Fruit fly (Drosophila melanogaster): ENCODE measurements around the gene CG15465.

- TF ChIP-seq Hr83 (GFP tag; optimal IDR thresholded peaks at IDR 0.05; ENCODE audit: poor library complexity, severe bottlenecking) (no peak), h (GFP tag; optimal IDR thresholded peaks at IDR 0.05) (no peak), pan (optimal IDR thresholded peaks at IDR 0.05) (no peak), Sp1 (GFP tag; optimal IDR thresholded peaks at IDR 0.05) (no peak), Jra (GFP tag; optimal IDR thresholded peaks at IDR 0.05) (no peak), Rel (GFP tag; optimal IDR thresholded peaks at IDR 0.05) (no peak), Rel (tag; optimal IDR thresholded peaks at IDR 0.05) (no peak), fru (GFP tag; optimal IDR thresholded peaks at IDR 0.05) (no peak), tai (GFP tag; optimal IDR thresholded peaks at IDR 0.05) (no peak), jim (GFP tag; optimal IDR thresholded peaks at IDR 0.05) (no peak), usp (GFP tag; optimal IDR thresholded peaks at IDR 0.05) (no peak), Myc (optimal IDR thresholded peaks at IDR 0.05) (no peak), br (GFP tag; optimal IDR thresholded peaks at IDR 0.05) (no peak), lola (GFP tag; optimal IDR thresholded peaks at IDR 0.05) (no peak)
Observed at dm6 chrX:5164924-5165323, 79.4 kb downstream of the CG15465 start.
